Fruit fly (Drosophila melanogaster) whole organism, prepupa: ENCODE measurements around the gene ND-B16.6.

Experiments used
- Blimp-1 ChIP-seq: fragments of 200-800 bp; sonication (Bioruptor generic); optimal IDR thresholded peaks from 3 replicates; lab custom pipeline; 2017; ENCODE audit warnings: missing biosample characterization, missing genetic modification characterization, mild to moderate bottlenecking, moderate library complexity, missing genetic modification reagents
- CG6276 ChIP-seq: fragments of 200-800 bp; sonication (Bioruptor generic); optimal IDR thresholded peaks from 2 replicates; lab custom pipeline; 2017; ENCODE audit warnings: missing biosample characterization, mild to moderate bottlenecking, missing genetic modification characterization
- CG6808 ChIP-seq: fragments of 200-800 bp; sonication (Bioruptor generic); optimal IDR thresholded peaks from 3 replicates; lab custom pipeline; 2017; ENCODE audit warnings: missing biosample characterization, missing genetic modification characterization, mild to moderate bottlenecking, moderate library complexity, missing genetic modification reagents
- Hr38 ChIP-seq: sonication (Bioruptor generic); optimal IDR thresholded peaks from 2 replicates; lab custom pipeline; 2016; ENCODE audit warnings: missing biosample characterization, missing genetic modification characterization
- acj6 ChIP-seq: fragments of 200-800 bp; sonication (Bioruptor generic); optimal IDR thresholded peaks from 3 replicates; lab custom pipeline; 2016; ENCODE audit warnings: missing biosample characterization, missing genetic modification characterization
- lz ChIP-seq: fragments of 200-800 bp; sonication (Bioruptor generic); optimal IDR thresholded peaks from 3 replicates; lab custom pipeline; 2016; ENCODE audit warnings: missing biosample characterization, missing genetic modification characterization

dm6 chrX:6315583-6315982, 34.6 kb downstream of the ND-B16.6 start:
- no peak for TF ChIP-seq Hr38 (GFP tag; lab: Kevin White, UChicago)
- TF ChIP-seq Blimp-1 (GFP tag; lab: Kevin White, UChicago) = no peak
- no peak for TF ChIP-seq CG6808 (GFP tag; lab: Kevin White, UChicago)
- no peak for TF ChIP-seq lz
- TF ChIP-seq acj6 = no peak
- TF ChIP-seq CG6276 (GFP tag; lab: Kevin White, UChicago) = no peak
